Worm (Caenorhabditis elegans): ENCODE measurements around the gene F42H10.3.

F42H10.3 gene

ce11 chrIII:8490254-8490653, 6.3 kb downstream of the F42H10.3 start, which contains the start of the genes ess-2 and F42H10.2:
Gene ess-2 (minus strand): TSS chrIII:8490352.
Gene F42H10.2 (plus strand): TSS chrIII:8490620.
- TF ChIP-seq med-1 (GFP tag; optimal IDR thresholded peaks at IDR 0.05; ENCODE audit: insufficient read depth) (no peak), T22C8.4 (GFP tag; IDR thresholded peaks at IDR 0.05) (no peak), ztf-29 (GFP tag; IDR thresholded peaks at IDR 0.05) (no peak), flt-1 (GFP tag; IDR thresholded peaks at IDR 0.05) (no peak), ref-1 (GFP tag; conservative IDR thresholded peaks at IDR 0.05) (no peak), ztf-23 (GFP tag; IDR thresholded peaks at IDR 0.05) (no peak), tab-1 (GFP tag; IDR thresholded peaks at IDR 0.05) (no peak), klf-2 (GFP tag; conservative IDR thresholded peaks at IDR 0.05) (no peak), cog-1 (tag; optimal IDR thresholded peaks at IDR 0.05) (no peak)

ce11 chrIII:8491945-8492344, 8.0 kb downstream of the F42H10.3 start:
- TF ChIP-seq med-1 (GFP tag; optimal IDR thresholded peaks at IDR 0.05; ENCODE audit: insufficient read depth): no peak
- TF ChIP-seq flt-1 (GFP tag; IDR thresholded peaks at IDR 0.05): no peak
- no peak for TF ChIP-seq ztf-23 (GFP tag; IDR thresholded peaks at IDR 0.05)
- no peak for TF ChIP-seq cog-1 (tag; optimal IDR thresholded peaks at IDR 0.05)
- no peak for TF ChIP-seq ztf-29 (GFP tag; IDR thresholded peaks at IDR 0.05)
- no peak for TF ChIP-seq klf-2 (GFP tag; conservative IDR thresholded peaks at IDR 0.05)
- TF ChIP-seq ref-1 (GFP tag; conservative IDR thresholded peaks at IDR 0.05): no peak
- no peak for TF ChIP-seq T22C8.4 (GFP tag; IDR thresholded peaks at IDR 0.05)

DNA sequence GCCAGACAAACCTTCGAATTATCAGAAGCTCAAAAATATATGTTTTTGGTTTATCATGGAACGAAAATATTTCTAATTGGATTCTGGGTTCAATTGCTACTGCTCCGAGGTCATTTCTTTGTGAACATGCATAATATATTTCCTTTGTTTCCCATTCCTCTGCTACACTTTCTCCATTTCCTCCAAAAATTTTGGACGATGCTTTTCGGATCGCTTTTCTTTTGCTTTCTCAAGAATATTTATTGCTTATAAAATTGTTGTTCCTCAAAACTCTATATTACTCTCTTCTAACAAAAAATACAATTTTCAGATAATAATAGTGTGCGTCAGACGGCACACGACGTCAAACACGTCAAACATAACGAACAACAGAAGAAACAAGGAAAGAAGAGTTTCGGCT, 10.8 kb downstream of the F42H10.3 start, which contains the start of gene pac-1:
Gene pac-1 (plus strand): TSS at position 301 of the 400 bp plus-strand sequence.
- TF ChIP-seq cog-1 (tag; optimal IDR thresholded peaks at IDR 0.05) (no peak), ref-1 (GFP tag; conservative IDR thresholded peaks at IDR 0.05) (no peak), ztf-23 (GFP tag; IDR thresholded peaks at IDR 0.05) (no peak), T22C8.4 (GFP tag; IDR thresholded peaks at IDR 0.05) (no peak), tab-1 (GFP tag; IDR thresholded peaks at IDR 0.05) (no peak)

- no peak for TF ChIP-seq ref-1 (GFP tag; conservative IDR thresholded peaks at IDR 0.05)
- no peak for TF ChIP-seq ztf-29 (GFP tag; IDR thresholded peaks at IDR 0.05)
- no peak for TF ChIP-seq med-1 (GFP tag; optimal IDR thresholded peaks at IDR 0.05; ENCODE audit: insufficient read depth)
- no peak for TF ChIP-seq ztf-23 (GFP tag; IDR thresholded peaks at IDR 0.05)
- TF ChIP-seq klf-2 (GFP tag; conservative IDR thresholded peaks at IDR 0.05): no peak
- TF ChIP-seq cog-1 (tag; optimal IDR thresholded peaks at IDR 0.05): no peak
- no peak for TF ChIP-seq tab-1 (GFP tag; IDR thresholded peaks at IDR 0.05)
- no peak for TF ChIP-seq flt-1 (GFP tag; IDR thresholded peaks at IDR 0.05)
- no peak for TF ChIP-seq T22C8.4 (GFP tag; IDR thresholded peaks at IDR 0.05)
Measured at ce11 chrIII:8503341-8503740, 19.4 kb downstream of the F42H10.3 start.

DNA sequence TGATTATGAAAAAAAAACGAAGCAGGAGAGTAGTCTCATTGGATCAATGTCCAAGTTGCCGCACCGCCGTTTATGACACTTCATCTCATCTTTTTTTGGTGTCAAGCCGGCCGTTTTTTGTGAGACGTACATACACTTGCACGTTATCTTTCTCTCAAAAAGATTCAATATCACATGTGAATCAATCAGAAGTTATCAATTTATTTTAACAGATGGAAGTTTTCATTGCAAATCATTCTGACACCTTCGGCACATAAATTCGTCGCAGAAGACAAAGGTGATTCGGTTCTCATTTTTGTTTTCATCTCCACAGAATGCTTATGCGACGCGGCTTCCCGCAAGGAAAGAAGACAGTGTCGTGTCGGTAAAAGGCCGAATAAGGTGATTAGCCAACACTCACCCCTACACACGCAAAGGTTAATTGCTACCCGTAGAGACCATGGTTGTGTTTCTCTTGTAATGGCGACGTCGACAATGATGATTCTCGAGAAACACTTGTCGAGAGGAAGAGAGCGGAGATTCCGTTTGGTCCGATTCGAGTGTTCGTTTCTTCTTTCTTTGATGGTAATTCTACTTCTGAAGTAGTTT, 20.3 kb downstream of the F42H10.3 start:
- TF ChIP-seq ztf-23 (GFP tag; IDR thresholded peaks at IDR 0.05) (no peak), ref-1 (GFP tag; conservative IDR thresholded peaks at IDR 0.05) (no peak), med-1 (GFP tag; optimal IDR thresholded peaks at IDR 0.05; ENCODE audit: insufficient read depth) (no peak), ztf-29 (GFP tag; IDR thresholded peaks at IDR 0.05) (no peak), flt-1 (GFP tag; IDR thresholded peaks at IDR 0.05) (no peak), T22C8.4 (GFP tag; IDR thresholded peaks at IDR 0.05) (no peak), cog-1 (tag; optimal IDR thresholded peaks at IDR 0.05) (no peak), tab-1 (GFP tag; IDR thresholded peaks at IDR 0.05) (no peak), klf-2 (GFP tag; conservative IDR thresholded peaks at IDR 0.05) (no peak)

ce11 chrIII:8506348-8506747, 22.4 kb downstream of the F42H10.3 start:
- TF ChIP-seq cog-1 (tag; optimal IDR thresholded peaks at IDR 0.05) (no peak), ztf-29 (GFP tag; IDR thresholded peaks at IDR 0.05) (no peak), med-1 (GFP tag; optimal IDR thresholded peaks at IDR 0.05; ENCODE audit: insufficient read depth) (no peak), klf-2 (GFP tag; conservative IDR thresholded peaks at IDR 0.05) (no peak), T22C8.4 (GFP tag; IDR thresholded peaks at IDR 0.05) (no peak), flt-1 (GFP tag; IDR thresholded peaks at IDR 0.05) (no peak), ztf-23 (GFP tag; IDR thresholded peaks at IDR 0.05) (no peak), ref-1 (GFP tag; conservative IDR thresholded peaks at IDR 0.05) (no peak), tab-1 (GFP tag; IDR thresholded peaks at IDR 0.05) (no peak)

ce11 chrIII:8509218-8509617, 25.3 kb downstream of the F42H10.3 start:
- TF ChIP-seq ztf-23 (GFP tag; IDR thresholded peaks at IDR 0.05): no peak
- no peak for TF ChIP-seq flt-1 (GFP tag; IDR thresholded peaks at IDR 0.05)
- TF ChIP-seq cog-1 (tag; optimal IDR thresholded peaks at IDR 0.05): no peak
- TF ChIP-seq ref-1 (GFP tag; conservative IDR thresholded peaks at IDR 0.05): no peak
- no peak for TF ChIP-seq ztf-29 (GFP tag; IDR thresholded peaks at IDR 0.05)
- no peak for TF ChIP-seq med-1 (GFP tag; optimal IDR thresholded peaks at IDR 0.05; ENCODE audit: insufficient read depth)
- TF ChIP-seq T22C8.4 (GFP tag; IDR thresholded peaks at IDR 0.05): no peak
- TF ChIP-seq tab-1 (GFP tag; IDR thresholded peaks at IDR 0.05): no peak
- no peak for TF ChIP-seq klf-2 (GFP tag; conservative IDR thresholded peaks at IDR 0.05)

DNA sequence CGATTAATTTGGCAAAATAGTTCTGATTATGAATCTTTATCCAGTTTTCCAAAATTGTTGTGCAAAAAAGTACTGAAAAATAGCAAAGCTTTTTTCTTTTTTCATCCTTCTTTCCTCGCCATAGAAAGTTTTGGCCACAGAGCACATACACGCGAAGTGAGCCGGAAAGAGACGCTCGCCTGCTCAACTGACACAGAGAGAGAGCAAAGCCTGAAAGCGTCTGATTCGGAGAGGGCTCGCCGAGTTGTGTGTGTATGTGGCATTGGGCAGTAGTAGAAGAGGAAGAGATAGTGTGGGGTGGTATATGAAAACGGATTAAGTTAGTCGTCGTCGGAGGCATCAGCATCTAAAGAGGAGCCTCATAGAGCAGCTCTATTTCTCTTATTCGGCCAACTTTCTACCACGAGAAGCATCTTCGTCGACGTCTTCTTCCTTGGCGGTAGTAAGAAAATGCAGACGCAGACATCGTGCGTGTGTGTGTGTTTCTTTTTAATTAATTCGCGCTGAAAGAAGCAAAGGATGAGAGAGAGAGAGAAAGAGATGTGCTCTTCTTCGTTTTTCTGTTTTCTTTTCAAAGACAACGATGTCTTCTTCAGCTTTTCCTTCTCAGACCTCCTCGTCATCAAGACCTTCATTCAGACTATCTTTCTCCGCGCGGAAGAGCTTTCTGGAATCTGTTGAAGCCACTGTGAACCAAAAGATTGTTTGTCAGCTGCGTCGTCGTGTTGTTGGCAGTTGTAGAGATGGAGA, 25.9 kb downstream of the F42H10.3 start:
- TF ChIP-seq ref-1 (GFP tag; conservative IDR thresholded peaks at IDR 0.05): no peak
- TF ChIP-seq ztf-23 (GFP tag; IDR thresholded peaks at IDR 0.05): peak; percentile 36; the same call in 1 of the 2 replicates
- TF ChIP-seq flt-1 (GFP tag; IDR thresholded peaks at IDR 0.05): no peak
- no peak for TF ChIP-seq ztf-29 (GFP tag; IDR thresholded peaks at IDR 0.05)
- no peak for TF ChIP-seq cog-1 (tag; optimal IDR thresholded peaks at IDR 0.05)
- 0 out of 2 replicates have a peak, but pooled peaks have one; percentile 8 for TF ChIP-seq tab-1 (GFP tag; IDR thresholded peaks at IDR 0.05)
- TF ChIP-seq klf-2 (GFP tag; conservative IDR thresholded peaks at IDR 0.05): no peak
- no peak for TF ChIP-seq med-1 (GFP tag; optimal IDR thresholded peaks at IDR 0.05; ENCODE audit: insufficient read depth)
- no peak for TF ChIP-seq T22C8.4 (GFP tag; IDR thresholded peaks at IDR 0.05)

ce11 chrIII:8511711-8512110, 27.8 kb downstream of the F42H10.3 start:
- TF ChIP-seq cog-1 (tag; optimal IDR thresholded peaks at IDR 0.05) (no peak), flt-1 (GFP tag; IDR thresholded peaks at IDR 0.05) (no peak), tab-1 (GFP tag; IDR thresholded peaks at IDR 0.05) (no peak), T22C8.4 (GFP tag; IDR thresholded peaks at IDR 0.05) (no peak), klf-2 (GFP tag; conservative IDR thresholded peaks at IDR 0.05) (no peak), med-1 (GFP tag; optimal IDR thresholded peaks at IDR 0.05; ENCODE audit: insufficient read depth) (no peak)

Data from whole organism, midembryonic.